Worm (Caenorhabditis elegans) whole organism, L3 larva: ENCODE data around the gene F54B11.5.

Source experiments
- ZK546.5 ChIP-seq: sonication (generic microtip); optimal IDR thresholded peaks from 2 replicates; lab custom pipeline; 2017; ENCODE audit warnings: missing biosample characterization, missing genetic modification characterization
- ama-1 ChIP-seq: fragments of 150-350 bp; optimal IDR thresholded peaks from 2 replicates; lab custom pipeline; 2018
- elt-2 ChIP-seq: sonication (generic microtip); optimal IDR thresholded peaks from 2 replicates; lab custom pipeline; 2016; ENCODE audit warnings: missing genetic modification reagents, mild to moderate bottlenecking, missing genetic modification characterization, missing compliant biosample characterization
- elt-3 ChIP-seq, 3 experiments: fragments of 150-350 bp in 1 of 3; sonication (generic microtip) in 2 of 3; optimal IDR thresholded peaks; 2 replicates in 2 of 3; 4 replicates in 1 of 3; lab custom pipeline; 2014 to 2017; ENCODE audit warnings: missing biosample characterization in 3 of 3, missing genetic modification characterization in 3 of 3
- eor-1 ChIP-seq, 2 experiments: fragments of 150-350 bp; optimal IDR thresholded peaks; 2 replicates each; lab custom pipeline; 2014 to 2018; ENCODE audit warnings: missing biosample characterization in 2 of 2, missing genetic modification characterization in 2 of 2
- fkh-10 ChIP-seq: sonication (generic microtip); optimal IDR thresholded peaks from 2 replicates; lab custom pipeline; 2017; ENCODE audit warnings: missing biosample characterization, missing genetic modification reagents, missing genetic modification characterization
- fos-1 ChIP-seq: fragments of 150-350 bp; optimal IDR thresholded peaks from 2 replicates; lab custom pipeline; 2014; ENCODE audit warnings: missing biosample characterization, missing genetic modification characterization
- nfya-1 ChIP-seq: sonication (generic microtip); optimal IDR thresholded peaks from 2 replicates; lab custom pipeline; 2017; ENCODE audit warnings: missing genetic modification characterization, mild to moderate bottlenecking, missing compliant biosample characterization, antibody characterized with exemption, moderate library complexity; ENCODE audit not compliant: insufficient read depth
- nhr-11 ChIP-seq: fragments of 150-350 bp; optimal IDR thresholded peaks from 2 replicates; lab custom pipeline; 2014; ENCODE audit warnings: missing biosample characterization, missing genetic modification characterization
- nhr-28 ChIP-seq: fragments of 150-350 bp; optimal IDR thresholded peaks from 2 replicates; lab custom pipeline; 2014; ENCODE audit warnings: missing biosample characterization, missing genetic modification characterization
- sea-2 ChIP-seq: fragments of 150-350 bp; sonication (generic microtip); optimal IDR thresholded peaks from 4 replicates; lab custom pipeline; 2014; ENCODE audit warnings: missing biosample characterization, missing genetic modification reagents, missing genetic modification characterization
- zag-1 ChIP-seq: fragments of 150-350 bp; optimal IDR thresholded peaks from 2 replicates; lab custom pipeline; 2014; ENCODE audit warnings: missing biosample characterization, missing genetic modification characterization

DNA sequence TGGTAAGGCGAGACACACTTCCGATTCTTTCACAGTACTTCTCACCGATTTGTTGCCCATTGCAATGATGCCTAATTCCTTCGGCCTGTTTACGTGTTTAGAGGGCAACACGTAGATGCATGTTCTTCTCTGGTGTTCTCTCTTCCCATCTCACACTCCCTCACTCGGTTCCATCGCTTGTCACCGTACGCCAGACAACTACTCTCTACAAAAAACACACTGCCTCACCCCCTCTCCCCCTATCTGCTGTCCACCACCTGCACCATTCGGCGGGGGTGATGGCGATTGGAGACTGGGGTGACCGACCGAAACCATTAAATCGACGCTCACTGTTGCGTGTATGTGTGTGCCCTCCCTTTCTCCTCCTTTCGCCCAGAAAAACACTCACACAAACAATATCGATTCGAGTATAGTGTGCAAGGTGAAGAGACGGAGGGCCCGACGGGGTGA lies 11.9 kb downstream of the F54B11.5 start:
- no peak for TF ChIP-seq eor-1 (tag; optimal IDR thresholded peaks at IDR 0.05; lab: Kevin White, UChicago)
- TF ChIP-seq nhr-28 (tag; lab: Kevin White, UChicago), result no peak
- no peak for TF ChIP-seq fos-1 (tag; lab: Kevin White, UChicago)
- TF ChIP-seq ama-1 (lab: Kevin White, UChicago), result no peak
- no peak for TF ChIP-seq ZK546.5 (tag; lab: Kevin White, UChicago)
- peak; percentile 65 for TF ChIP-seq nfya-1 (tag; lab: Kevin White, UChicago)
- no peak for TF ChIP-seq fkh-10
- TF ChIP-seq nhr-11 (tag; lab: Kevin White, UChicago), result no peak
- TF ChIP-seq sea-2, result no peak
- no peak for TF ChIP-seq elt-3 (tag; optimal IDR thresholded peaks at IDR 0.05; lab: Kevin White, UChicago)
- TF ChIP-seq zag-1 (tag; lab: Kevin White, UChicago), result no peak
- peak; percentile 46 for TF ChIP-seq elt-2 (tag; lab: Kevin White, UChicago)
